Fruit fly (Drosophila melanogaster) whole organism, prepupa: ENCODE measurements around the gene CG33648.

Experiments
- Blimp-1 ChIP-seq: fragments of 200-800 bp; sonication (Bioruptor generic); optimal IDR thresholded peaks from 3 replicates; lab custom pipeline; 2017; ENCODE audit warnings: missing biosample characterization, missing genetic modification characterization, mild to moderate bottlenecking, moderate library complexity, missing genetic modification reagents
- CG10631 ChIP-seq: fragments of 200-800 bp; sonication (Bioruptor generic); optimal IDR thresholded peaks from 2 replicates; lab custom pipeline; 2016; ENCODE audit warnings: missing biosample characterization, missing genetic modification characterization
- CG10669 ChIP-seq: fragments of 200-800 bp; sonication (Bioruptor generic); optimal IDR thresholded peaks from 3 replicates; lab custom pipeline; 2018; ENCODE audit warnings: missing biosample characterization, mild to moderate bottlenecking, missing genetic modification characterization, moderate library complexity
- CG11294 ChIP-seq: fragments of 200-800 bp; sonication (Bioruptor generic); IDR thresholded peaks from 2 replicates; pipeline ENCODE4 v1.3.6; 2022; ENCODE audit warnings: missing biosample characterization, missing genetic modification characterization
- CG11762 ChIP-seq: fragments of 200-800 bp; sonication (Bioruptor generic); optimal IDR thresholded peaks from 3 replicates; lab custom pipeline; 2016; ENCODE audit warnings: missing biosample characterization, missing genetic modification characterization; ENCODE audit not compliant: insufficient read depth
- CG1621 ChIP-seq: fragments of 200-800 bp; sonication (Bioruptor generic); optimal IDR thresholded peaks from 3 replicates; lab custom pipeline; 2018; ENCODE audit warnings: missing biosample characterization, mild to moderate bottlenecking, missing genetic modification characterization
- CG3032 ChIP-seq: fragments of 200-800 bp; optimal IDR thresholded peaks from 2 replicates; lab custom pipeline; 2019; ENCODE audit warnings: missing biosample characterization, mild to moderate bottlenecking, missing genetic modification characterization, moderate library complexity
- CG31627 ChIP-seq: fragments of 200-800 bp; sonication (Bioruptor generic); optimal IDR thresholded peaks from 3 replicates; lab custom pipeline; 2016; ENCODE audit warnings: missing biosample characterization, missing genetic modification characterization
- CG32006 ChIP-seq: fragments of 200-800 bp; sonication (Bioruptor generic); optimal IDR thresholded peaks from 3 replicates; lab custom pipeline; 2017; ENCODE audit warnings: missing biosample characterization, mild to moderate bottlenecking, missing genetic modification characterization
- CG34406 ChIP-seq: fragments of 200-800 bp; sonication (Bioruptor generic); optimal IDR thresholded peaks from 3 replicates; lab custom pipeline; 2016; ENCODE audit warnings: missing biosample characterization, missing genetic modification characterization
- CG3919 ChIP-seq: fragments of 200-800 bp; sonication (Bioruptor generic); optimal IDR thresholded peaks from 3 replicates; lab custom pipeline; 2016; ENCODE audit warnings: missing biosample characterization, missing genetic modification characterization
- CG4318 ChIP-seq: fragments of 200-800 bp; sonication (Bioruptor generic); optimal IDR thresholded peaks from 3 replicates; lab custom pipeline; 2017; ENCODE audit warnings: missing biosample characterization, mild to moderate bottlenecking, missing genetic modification characterization
- CG6163 ChIP-seq: fragments of 200-800 bp; sonication (Bioruptor generic); IDR thresholded peaks from 3 replicates; pipeline ENCODE4 v1.3.6; 2022; ENCODE audit warnings: missing biosample characterization, missing genetic modification characterization
- CG6276 ChIP-seq: fragments of 200-800 bp; sonication (Bioruptor generic); optimal IDR thresholded peaks from 2 replicates; lab custom pipeline; 2017; ENCODE audit warnings: missing biosample characterization, mild to moderate bottlenecking, missing genetic modification characterization
- CG6792 ChIP-seq: fragments of 200-800 bp; sonication (Bioruptor generic); optimal IDR thresholded peaks from 3 replicates; lab custom pipeline; 2016; ENCODE audit warnings: missing biosample characterization, missing genetic modification characterization
- CG6854 ChIP-seq: fragments of 200-800 bp; sonication (Bioruptor generic); optimal IDR thresholded peaks from 2 replicates; lab custom pipeline; 2017; ENCODE audit warnings: missing biosample characterization, mild to moderate bottlenecking, missing genetic modification characterization
- CG8319 ChIP-seq: fragments of 200-800 bp; sonication (Bioruptor generic); optimal IDR thresholded peaks from 3 replicates; lab custom pipeline; 2016; ENCODE audit warnings: missing biosample characterization, missing genetic modification characterization
- CG8632 ChIP-seq: fragments of 200-800 bp; sonication (Bioruptor generic); optimal IDR thresholded peaks from 3 replicates; lab custom pipeline; 2016; ENCODE audit warnings: missing biosample characterization, missing genetic modification characterization
- CG9139 ChIP-seq: fragments of 200-800 bp; sonication (Bioruptor generic); optimal IDR thresholded peaks from 3 replicates; lab custom pipeline; 2017; ENCODE audit warnings: missing biosample characterization, mild to moderate bottlenecking, missing genetic modification characterization
- Eip78C ChIP-seq: fragments of 200-800 bp; sonication (Bioruptor generic); peaks from one replicate; lab custom pipeline; 2016; ENCODE audit warnings: missing biosample characterization, missing genetic modification characterization
- Eip93F ChIP-seq: fragments of 200-800 bp; sonication (Bioruptor generic); optimal IDR thresholded peaks from 2 replicates; lab custom pipeline; 2016; ENCODE audit warnings: missing biosample characterization, mild to moderate bottlenecking, missing genetic modification characterization
- Ets21C ChIP-seq: fragments of 200-800 bp; sonication (Bioruptor generic); optimal IDR thresholded peaks from 3 replicates; lab custom pipeline; 2016; ENCODE audit warnings: missing biosample characterization, missing genetic modification characterization
- Ets96B ChIP-seq: fragments of 200-800 bp; optimal IDR thresholded peaks from 2 replicates; lab custom pipeline; 2019; ENCODE audit warnings: missing biosample characterization, mild to moderate bottlenecking, missing genetic modification characterization, moderate library complexity
- Hr39 ChIP-seq: fragments of 200-800 bp; sonication (Bioruptor generic); optimal IDR thresholded peaks from 2 replicates; lab custom pipeline; 2016; ENCODE audit warnings: missing biosample characterization, missing genetic modification characterization
- Hr4 ChIP-seq: fragments of 200-800 bp; sonication (Bioruptor generic); optimal IDR thresholded peaks from 3 replicates; lab custom pipeline; 2016; ENCODE audit warnings: missing biosample characterization, missing genetic modification characterization
- Lpt ChIP-seq: fragments of 200-800 bp; sonication (Bioruptor generic); optimal IDR thresholded peaks from 3 replicates; lab custom pipeline; 2016; ENCODE audit warnings: missing biosample characterization, missing genetic modification characterization
- Met ChIP-seq: fragments of 200-800 bp; sonication (Bioruptor generic); optimal IDR thresholded peaks from 3 replicates; lab custom pipeline; 2016; ENCODE audit warnings: missing biosample characterization, missing genetic modification characterization
- OdsH ChIP-seq: fragments of 200-800 bp; sonication (Bioruptor generic); optimal IDR thresholded peaks from 3 replicates; lab custom pipeline; 2016; ENCODE audit warnings: missing biosample characterization, missing genetic modification characterization
- Smox ChIP-seq: fragments of 200-800 bp; sonication (Bioruptor generic); optimal IDR thresholded peaks from 3 replicates; lab custom pipeline; 2016; ENCODE audit warnings: missing biosample characterization, missing genetic modification characterization
- Sox102F ChIP-seq: fragments of 200-800 bp; sonication (Bioruptor generic); optimal IDR thresholded peaks from 2 replicates; lab custom pipeline; 2016; ENCODE audit warnings: missing biosample characterization, mild to moderate bottlenecking, missing genetic modification characterization
- Sox15 ChIP-seq: fragments of 200-800 bp; sonication (Bioruptor generic); optimal IDR thresholded peaks from 3 replicates; lab custom pipeline; 2016; ENCODE audit warnings: missing biosample characterization, missing genetic modification characterization
- achi ChIP-seq: fragments of 200-800 bp; sonication (Bioruptor generic); optimal IDR thresholded peaks from 3 replicates; lab custom pipeline; 2016; ENCODE audit warnings: missing biosample characterization, missing genetic modification characterization
- acj6 ChIP-seq: fragments of 200-800 bp; sonication (Bioruptor generic); optimal IDR thresholded peaks from 3 replicates; lab custom pipeline; 2016; ENCODE audit warnings: missing biosample characterization, missing genetic modification characterization
- cyc ChIP-seq: fragments of 200-800 bp; sonication (Bioruptor generic); optimal IDR thresholded peaks from 3 replicates; lab custom pipeline; 2016; ENCODE audit warnings: missing biosample characterization, missing genetic modification characterization
- dac ChIP-seq: fragments of 200-800 bp; sonication (Bioruptor generic); optimal IDR thresholded peaks from 2 replicates; lab custom pipeline; 2017; ENCODE audit warnings: missing biosample characterization, mild to moderate bottlenecking, missing genetic modification characterization
- dsx ChIP-seq: fragments of 200-800 bp; optimal IDR thresholded peaks from 3 replicates; lab custom pipeline; 2019; ENCODE audit warnings: missing biosample characterization, mild to moderate bottlenecking, missing genetic modification characterization, moderate library complexity; ENCODE audit not compliant: poor library complexity, severe bottlenecking
- eg ChIP-seq: fragments of 200-800 bp; sonication (Bioruptor generic); IDR thresholded peaks from 3 replicates; pipeline ENCODE4 v1.3.6; 2022; ENCODE audit warnings: missing biosample characterization, missing genetic modification characterization
- esn ChIP-seq: fragments of 200-800 bp; sonication (Bioruptor generic); optimal IDR thresholded peaks from 2 replicates; lab custom pipeline; 2016; ENCODE audit warnings: missing biosample characterization, mild to moderate bottlenecking, missing genetic modification characterization, moderate library complexity
- fd59A ChIP-seq: fragments of 200-800 bp; sonication (Bioruptor generic); optimal IDR thresholded peaks from 2 replicates; lab custom pipeline; 2017; ENCODE audit warnings: missing biosample characterization, mild to moderate bottlenecking, missing genetic modification characterization, missing genetic modification reagents
- fd85E ChIP-seq: fragments of 200-800 bp; sonication (Bioruptor generic); optimal IDR thresholded peaks from 3 replicates; lab custom pipeline; 2016; ENCODE audit warnings: missing biosample characterization, missing genetic modification characterization
- lz ChIP-seq: fragments of 200-800 bp; sonication (Bioruptor generic); optimal IDR thresholded peaks from 3 replicates; lab custom pipeline; 2016; ENCODE audit warnings: missing biosample characterization, missing genetic modification characterization
- pdm3 ChIP-seq: fragments of 200-800 bp; sonication (Bioruptor generic); optimal IDR thresholded peaks from 3 replicates; lab custom pipeline; 2016; ENCODE audit warnings: missing biosample characterization, missing genetic modification characterization
- salr ChIP-seq, 2 experiments: fragments of 200-800 bp; sonication (Bioruptor generic); optimal IDR thresholded peaks; 3 replicates each; lab custom pipeline; 2016 to 2018; ENCODE audit warnings: missing biosample characterization in 2 of 2, missing genetic modification characterization in 2 of 2, mild to moderate bottlenecking in 1 of 2
- svp ChIP-seq: fragments of 200-800 bp; sonication (Bioruptor generic); peaks from one replicate; lab custom pipeline; 2016; ENCODE audit warnings: missing biosample characterization, missing genetic modification characterization
- vri ChIP-seq: fragments of 200-800 bp; sonication (Bioruptor generic); optimal IDR thresholded peaks from 3 replicates; lab custom pipeline; 2016; ENCODE audit warnings: missing biosample characterization, mild to moderate bottlenecking, missing genetic modification characterization

CG33648 gene

DNA sequence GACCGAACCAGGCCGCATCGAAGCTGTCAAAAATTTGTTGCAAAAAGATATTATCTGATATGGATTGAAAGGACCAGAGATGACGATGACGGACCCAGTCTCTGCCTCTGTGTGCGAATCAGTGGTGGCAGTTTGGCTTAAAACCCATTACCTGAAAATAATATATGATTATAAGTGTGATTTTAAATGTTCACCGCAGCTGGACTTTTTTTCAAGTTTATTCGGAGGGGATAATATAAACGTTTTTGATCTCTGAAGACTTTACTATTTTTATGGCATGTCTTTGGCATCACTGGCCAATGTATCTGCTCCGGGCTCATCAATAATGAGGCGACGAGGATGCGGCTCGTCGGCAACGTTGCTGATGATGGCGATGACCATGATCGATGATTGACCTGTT lies 33.6 kb downstream of the CG33648 start (continued):
- TF ChIP-seq CG8319 (GFP tag; lab: Kevin White, UChicago): peak; percentile 75
- TF ChIP-seq CG6854 (GFP tag; lab: Kevin White, UChicago): peak; percentile 54
- peak; percentile 84 for TF ChIP-seq Hr39 (GFP tag; lab: Kevin White, UChicago)
- TF ChIP-seq CG4318: peak; percentile 7
- peak; percentile 39 for TF ChIP-seq CG6276 (GFP tag; lab: Kevin White, UChicago)
- TF ChIP-seq pdm3 (GFP tag; lab: Kevin White, UChicago): peak; percentile 88
- TF ChIP-seq fd59A: peak; percentile 81
- peak; percentile 63 for TF ChIP-seq CG11762
- peak; percentile 87 for TF ChIP-seq CG34406 (GFP tag; lab: Kevin White, UChicago)
- peak; percentile 38 for TF ChIP-seq fd85E (GFP tag; lab: Kevin White, UChicago)
- TF ChIP-seq Met: peak; percentile 89
- TF ChIP-seq Ets96B (tag; lab: Kevin White, UChicago): peak; percentile 85
- TF ChIP-seq Eip93F (GFP tag; lab: Kevin White, UChicago): peak; percentile 53
- TF ChIP-seq OdsH (GFP tag; lab: Kevin White, UChicago): peak; percentile 83
- TF ChIP-seq Lpt (GFP tag; lab: Kevin White, UChicago): peak; percentile 62
- TF ChIP-seq CG6163: peak; percentile 91
- TF ChIP-seq Blimp-1 (GFP tag; lab: Kevin White, UChicago): peak; percentile 51
- peak; percentile 54 for TF ChIP-seq salr (GFP tag; optimal IDR thresholded peaks at IDR 0.05; lab: Kevin White, UChicago)
- peak; percentile 46 for TF ChIP-seq Hr4 (GFP tag; lab: Kevin White, UChicago)
- TF ChIP-seq CG1621 (tag; lab: Kevin White, UChicago): peak; percentile 72
- peak; percentile 86 for TF ChIP-seq achi (GFP tag; lab: Kevin White, UChicago)

DNA sequence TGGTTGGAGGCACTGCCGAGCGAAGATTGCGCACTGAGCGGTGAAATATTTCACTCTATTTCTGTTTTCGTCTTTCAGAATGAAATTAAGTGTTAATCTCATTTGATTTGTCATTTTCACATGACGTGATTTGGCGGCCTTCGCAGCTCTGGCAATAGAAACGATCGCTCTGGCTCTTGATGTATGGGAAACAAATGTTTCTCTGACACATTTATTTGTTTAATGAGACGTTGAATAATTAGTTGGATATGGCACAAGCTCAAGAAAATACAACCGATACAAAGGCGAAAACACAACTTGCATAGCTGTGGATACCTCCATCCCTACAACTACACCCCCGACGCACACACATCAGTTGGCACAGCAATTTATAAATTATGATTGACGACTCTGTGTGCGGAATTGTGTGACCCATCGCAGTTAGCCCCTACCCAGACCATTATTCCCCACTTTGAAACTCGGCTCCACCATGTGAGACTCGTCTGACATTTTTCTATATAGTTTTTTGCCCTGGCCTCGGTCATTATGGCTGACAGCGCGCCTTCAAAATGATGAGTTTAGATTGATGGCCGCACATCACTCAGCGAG lies 34.8 kb downstream of the CG33648 start:
- TF ChIP-seq CG31627 (GFP tag; lab: Kevin White, UChicago): no peak
- no peak for TF ChIP-seq eg (GFP tag; lab: Robert Waterston, UW)
- peak; percentile 35; the same call in 1 of the 3 replicates for TF ChIP-seq CG6163
- TF ChIP-seq CG32006: no peak
- no peak for TF ChIP-seq fd85E (GFP tag; lab: Kevin White, UChicago)
- peak; percentile 13 for TF ChIP-seq Eip78C (GFP tag; lab: Kevin White, UChicago)

DNA sequence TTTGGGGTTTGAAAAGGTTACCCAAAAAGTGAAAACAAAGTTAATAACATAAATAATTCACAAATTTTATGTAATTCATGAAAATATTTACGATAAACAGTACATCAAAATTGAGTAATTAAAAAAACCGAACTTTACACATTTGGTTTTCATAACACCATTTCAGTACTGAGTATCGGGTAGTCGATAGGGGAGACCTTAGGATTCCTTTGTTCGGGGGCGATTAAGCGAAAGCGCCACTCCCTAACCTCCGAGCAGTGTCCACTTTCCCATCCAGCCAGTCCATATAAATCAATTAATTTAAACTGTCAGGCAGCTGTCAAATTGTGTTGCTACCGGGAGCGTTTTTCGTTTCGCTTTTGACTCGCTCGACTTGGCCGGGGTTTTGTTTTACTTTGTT lies 38.2 kb downstream of the CG33648 start:
- TF ChIP-seq acj6 (peak; percentile 27), Hr4 (GFP tag; lab: Kevin White, UChicago) (peak; percentile 12), CG3032 (no peak), pdm3 (GFP tag; lab: Kevin White, UChicago) (peak; percentile 23), Lpt (GFP tag; lab: Kevin White, UChicago) (no peak), Ets21C (GFP tag; lab: Kevin White, UChicago) (peak; percentile 38), vri (GFP tag; lab: Kevin White, UChicago) (peak; percentile 14), CG6792 (GFP tag; lab: Kevin White, UChicago) (peak; percentile 43), OdsH (GFP tag; lab: Kevin White, UChicago) (peak; percentile 21), dac (GFP tag; lab: Kevin White, UChicago) (no peak), achi (GFP tag; lab: Kevin White, UChicago) (peak; percentile 13), CG10669 (GFP tag; lab: Kevin White, UChicago) (no peak), cyc (GFP tag; lab: Kevin White, UChicago) (peak; percentile 9), Hr39 (GFP tag; lab: Kevin White, UChicago) (peak; percentile 72), esn (GFP tag; lab: Kevin White, UChicago) (peak; percentile 68), Ets96B (tag; lab: Kevin White, UChicago) (no peak), lz (peak; percentile 63), Eip78C (GFP tag; lab: Kevin White, UChicago) (peak; percentile 79), CG10631 (no peak), CG8319 (GFP tag; lab: Kevin White, UChicago) (no peak), CG11762 (no peak), svp (peak; percentile 82), CG11294 (GFP tag; lab: Robert Waterston, UW) (no peak), Smox (GFP tag; lab: Kevin White, UChicago) (peak; percentile 54), Sox15 (GFP tag; lab: Kevin White, UChicago) (no peak), CG9139 (GFP tag; lab: Kevin White, UChicago) (no peak), CG1621 (tag; lab: Kevin White, UChicago) (no peak), CG3919 (GFP tag; lab: Kevin White, UChicago) (peak; percentile 23), CG8632 (GFP tag; lab: Kevin White, UChicago) (peak; percentile 7), Sox102F (GFP tag; lab: Kevin White, UChicago) (peak; percentile 64), Met (peak; percentile 71), CG34406 (GFP tag; lab: Kevin White, UChicago) (peak; percentile 24), Blimp-1 (GFP tag; lab: Kevin White, UChicago) (peak; percentile 73), CG31627 (GFP tag; lab: Kevin White, UChicago) (peak; percentile 64), dsx (no peak), CG6854 (GFP tag; lab: Kevin White, UChicago) (peak; percentile 0)
